Worm (Caenorhabditis elegans): ENCODE data around the gene T05A10.6.

The T05A10.6 gene

ce11 chrX:10821160-10821559 is 26.6 kb upstream of the T05A10.6 start (continued):
- TF ChIP-seq ceh-31 (tag; optimal IDR thresholded peaks at IDR 0.05) (peak; percentile 48), dve-1 (tag; optimal IDR thresholded peaks at IDR 0.05) (peak; percentile 50), nhr-232 (tag; optimal IDR thresholded peaks at IDR 0.05) (peak; percentile 52), zip-5 (tag; optimal IDR thresholded peaks at IDR 0.05) (no peak), unc-3 (GFP tag; conservative IDR thresholded peaks at IDR 0.05) (no peak), unc-3 (tag; optimal IDR thresholded peaks at IDR 0.05) (no peak), ceh-45 (GFP tag; IDR thresholded peaks at IDR 0.05) (no peak), hlh-15 (tag; optimal IDR thresholded peaks at IDR 0.05) (no peak), nhr-11 (tag; optimal IDR thresholded peaks at IDR 0.05) (no peak), che-1 (tag; optimal IDR thresholded peaks at IDR 0.05) (peak; percentile 57), syd-9 (tag; optimal IDR thresholded peaks at IDR 0.05) (peak; percentile 43), ceh-6 (GFP tag; optimal IDR thresholded peaks at IDR 0.05) (peak; percentile 72), ztf-16 (tag; optimal IDR thresholded peaks at IDR 0.05) (peak; percentile 30), npax-4 (tag; optimal IDR thresholded peaks at IDR 0.05) (no peak), sdc-2 (tag; optimal IDR thresholded peaks at IDR 0.05) (peak; percentile 71), hlh-30 (tag; optimal IDR thresholded peaks at IDR 0.05; ENCODE audit: insufficient read depth) (no peak)

ce11 chrX:10820511-10820910 is 26.0 kb upstream of the T05A10.6 start, which contains the start of gene F31B12.3:
TSS of gene F31B12.3 (minus strand) at chrX:10820611.
- TF ChIP-seq dve-1 (tag; optimal IDR thresholded peaks at IDR 0.05) (no peak), ztf-16 (tag; optimal IDR thresholded peaks at IDR 0.05) (no peak), ahr-1 (tag; optimal IDR thresholded peaks at IDR 0.05) (no peak), ceh-14 (tag; optimal IDR thresholded peaks at IDR 0.05) (no peak), ceh-22 (tag; optimal IDR thresholded peaks at IDR 0.05) (no peak), hlh-6 (tag; optimal IDR thresholded peaks at IDR 0.05) (no peak), nhr-11 (tag; optimal IDR thresholded peaks at IDR 0.05) (no peak), hlh-30 (tag; optimal IDR thresholded peaks at IDR 0.05; ENCODE audit: insufficient read depth) (no peak), K09A11.1 (tag; optimal IDR thresholded peaks at IDR 0.05; ENCODE audit: insufficient read depth) (no peak), tbx-2 (tag; optimal IDR thresholded peaks at IDR 0.05) (no peak), rnt-1 (tag; optimal IDR thresholded peaks at IDR 0.05) (no peak), sox-4 (tag; optimal IDR thresholded peaks at IDR 0.05) (no peak), fkh-6 (tag; optimal IDR thresholded peaks at IDR 0.05) (no peak), ceh-34 (tag; optimal IDR thresholded peaks at IDR 0.05) (no peak), fkh-10 (GFP tag; optimal IDR thresholded peaks at IDR 0.05) (no peak)

ce11 chrX:10804441-10804840 is 9.9 kb upstream of the T05A10.6 start, which contains the start of gene F31B12.4:
TSS of gene F31B12.4 (plus strand) at chrX:10804741.
- TF ChIP-seq syd-9 (tag; optimal IDR thresholded peaks at IDR 0.05) (no peak), ceh-2 (tag; optimal IDR thresholded peaks at IDR 0.05) (no peak), K02D7.2 (tag; optimal IDR thresholded peaks at IDR 0.05) (no peak), ceh-34 (tag; optimal IDR thresholded peaks at IDR 0.05) (no peak), ceh-6 (GFP tag; optimal IDR thresholded peaks at IDR 0.05) (no peak)

- TF ChIP-seq nhr-232 (tag; optimal IDR thresholded peaks at IDR 0.05), result no peak
- no peak for TF ChIP-seq odd-2 (tag; optimal IDR thresholded peaks at IDR 0.05)
- no peak for TF ChIP-seq ref-2 (tag; optimal IDR thresholded peaks at IDR 0.05)
- no peak for TF ChIP-seq lim-6 (tag; optimal IDR thresholded peaks at IDR 0.05)
- no peak for TF ChIP-seq sox-4 (tag; optimal IDR thresholded peaks at IDR 0.05)
Measured at ce11 chrX:10792435-10792834, 2.1 kb downstream of the T05A10.6 start, which contains the start of gene vap-2. TSS of gene vap-2 (minus strand) at chrX:10792535.

ce11 chrX:10787203-10787602 is 7.3 kb downstream of the T05A10.6 start, which contains the start of gene ttr-14:
TSS of gene ttr-14 (plus strand) at chrX:10787503.
- TF ChIP-seq ahr-1 (tag; optimal IDR thresholded peaks at IDR 0.05) (no peak), pat-9 (tag; optimal IDR thresholded peaks at IDR 0.05) (no peak), ceh-9 (tag; optimal IDR thresholded peaks at IDR 0.05) (no peak), nfya-1 (tag; optimal IDR thresholded peaks at IDR 0.05) (no peak)

Data from whole organism, late embryonic.